Worm (Caenorhabditis elegans) whole organism, late embryonic: ENCODE results near the gene T04A6.2.

Experiments
- K02D7.2 ChIP-seq: sonication (generic microtip); optimal IDR thresholded peaks from 2 replicates; lab custom pipeline; 2017; ENCODE audit warnings: mild to moderate bottlenecking, missing genetic modification characterization, missing compliant biosample characterization
- ama-1 ChIP-seq: fragments of 150-350 bp; optimal IDR thresholded peaks from 2 replicates; lab custom pipeline; 2014
- ceh-14 ChIP-seq: sonication (generic microtip); optimal IDR thresholded peaks from 2 replicates; lab custom pipeline; 2016; ENCODE audit warnings: missing genotype, missing genetic modification characterization, missing compliant biosample characterization
- hlh-30 ChIP-seq: sonication (generic microtip); optimal IDR thresholded peaks from 2 replicates; lab custom pipeline; 2017; ENCODE audit warnings: antibody characterized with exemption, missing genetic modification characterization, missing compliant biosample characterization; ENCODE audit not compliant: insufficient read depth
- nfya-1 ChIP-seq: sonication (generic microtip); optimal IDR thresholded peaks from 2 replicates; lab custom pipeline; 2017; ENCODE audit warnings: missing genetic modification characterization, mild to moderate bottlenecking, missing compliant biosample characterization, antibody characterized with exemption, moderate library complexity
- pag-3 ChIP-seq: sonication (generic microtip); optimal IDR thresholded peaks from 2 replicates; lab custom pipeline; 2016; ENCODE audit warnings: missing compliant biosample characterization, missing genetic modification characterization, borderline replicate concordance
- pha-2 ChIP-seq: sonication (generic microtip); optimal IDR thresholded peaks from 2 replicates; lab custom pipeline; 2017; ENCODE audit warnings: mild to moderate bottlenecking, missing genetic modification characterization, missing compliant biosample characterization
- pqm-1 ChIP-seq: sonication (generic microtip); optimal IDR thresholded peaks from 2 replicates; lab custom pipeline; 2016; ENCODE audit warnings: missing genetic modification characterization, missing compliant biosample characterization
- tbx-2 ChIP-seq: sonication (generic microtip); optimal IDR thresholded peaks from 2 replicates; lab custom pipeline; 2016; ENCODE audit warnings: missing genetic modification characterization, missing compliant biosample characterization
- unc-86 ChIP-seq: sonication (generic microtip); optimal IDR thresholded peaks from 2 replicates; lab custom pipeline; 2016; ENCODE audit warnings: missing genetic modification characterization, missing compliant biosample characterization

ce11 chrIII:7655498-7655897, 40.9 kb downstream of the T04A6.2 start:
- TF ChIP-seq tbx-2 (no peak), hlh-30 (tag; lab: Kevin White, UChicago) (no peak), pha-2 (no peak), pag-3 (tag; lab: Kevin White, UChicago) (no peak), K02D7.2 (tag; lab: Kevin White, UChicago) (no peak), pqm-1 (tag; lab: Kevin White, UChicago) (no peak), nfya-1 (tag; lab: Kevin White, UChicago) (no peak), unc-86 (tag; lab: Kevin White, UChicago) (no peak), ceh-14 (tag; lab: Kevin White, UChicago) (no peak), ama-1 (lab: Kevin White, UChicago) (no peak)
